Worm (Caenorhabditis elegans) whole organism, late embryonic: ENCODE data around the gene F21C10.11.

Source experiments
- C08G9.2 ChIP-seq: sonication (generic microtip); optimal IDR thresholded peaks from 2 replicates; lab custom pipeline; 2016; ENCODE audit warnings: mild to moderate bottlenecking, missing genetic modification characterization, moderate library complexity, missing compliant biosample characterization
- F13H6.1 ChIP-seq: sonication (generic microtip); optimal IDR thresholded peaks from 2 replicates; lab custom pipeline; 2016; ENCODE audit warnings: missing genetic modification characterization, missing compliant biosample characterization
- K09A11.1 ChIP-seq: sonication (generic microtip); optimal IDR thresholded peaks from 2 replicates; lab custom pipeline; 2017; ENCODE audit warnings: antibody characterized with exemption, mild to moderate bottlenecking, missing genetic modification characterization, missing compliant biosample characterization; ENCODE audit not compliant: insufficient read depth
- Y22D7AL.16 ChIP-seq: sonication (generic microtip); optimal IDR thresholded peaks from 2 replicates; lab custom pipeline; 2016; ENCODE audit warnings: missing genetic modification characterization, missing compliant biosample characterization
- ceh-18 ChIP-seq: sonication (generic microtip); optimal IDR thresholded peaks from 2 replicates; lab custom pipeline; 2016; ENCODE audit warnings: missing genetic modification characterization, missing compliant biosample characterization
- ceh-19 ChIP-seq: fragments of 200-800 bp; sonication (Bioruptor generic); optimal IDR thresholded peaks from 2 replicates; lab custom pipeline; 2018; ENCODE audit warnings: mild to moderate bottlenecking, missing genetic modification characterization, missing compliant biosample characterization
- ceh-2 ChIP-seq: sonication (generic microtip); optimal IDR thresholded peaks from 2 replicates; lab custom pipeline; 2016; ENCODE audit warnings: missing genotype, missing genetic modification characterization, missing compliant biosample characterization
- ceh-22 ChIP-seq: sonication (generic microtip); optimal IDR thresholded peaks from 2 replicates; lab custom pipeline; 2017; ENCODE audit warnings: missing biosample characterization, missing genetic modification characterization
- ceh-34 ChIP-seq: sonication (generic microtip); optimal IDR thresholded peaks from 2 replicates; lab custom pipeline; 2016; ENCODE audit warnings: mild to moderate bottlenecking, missing genetic modification characterization, missing compliant biosample characterization
- ceh-48 ChIP-seq: sonication (generic microtip); optimal IDR thresholded peaks from 2 replicates; lab custom pipeline; 2016; ENCODE audit warnings: missing genetic modification characterization, inconsistent platforms, missing compliant biosample characterization
- dve-1 ChIP-seq: sonication (generic microtip); optimal IDR thresholded peaks from 2 replicates; lab custom pipeline; 2017; ENCODE audit warnings: antibody characterized with exemption, mild to moderate bottlenecking, missing genetic modification characterization, missing compliant biosample characterization
- elt-2 ChIP-seq: sonication (generic microtip); optimal IDR thresholded peaks from 2 replicates; lab custom pipeline; 2016; ENCODE audit warnings: missing genetic modification reagents, missing genetic modification characterization, missing compliant biosample characterization
- eyg-1 ChIP-seq: sonication (generic microtip); optimal IDR thresholded peaks from 2 replicates; lab custom pipeline; 2016; ENCODE audit warnings: missing genotype, missing genetic modification characterization, missing compliant biosample characterization
- fkh-10 ChIP-seq: fragments of 150-350 bp; optimal IDR thresholded peaks from 2 replicates; lab custom pipeline; 2014; ENCODE audit warnings: missing biosample characterization, missing genetic modification reagents, missing genetic modification characterization
- fkh-6 ChIP-seq: sonication (generic microtip); optimal IDR thresholded peaks from 2 replicates; lab custom pipeline; 2016; ENCODE audit warnings: missing genetic modification characterization, missing compliant biosample characterization
- hlh-15 ChIP-seq: sonication (generic microtip); optimal IDR thresholded peaks from 2 replicates; lab custom pipeline; 2016; ENCODE audit warnings: missing genetic modification characterization, missing compliant biosample characterization
- hlh-8 ChIP-seq: sonication (generic microtip); optimal IDR thresholded peaks from 2 replicates; lab custom pipeline; 2016; ENCODE audit warnings: missing genotype, missing genetic modification characterization, missing compliant biosample characterization
- lin-11 ChIP-seq: fragments of 200-800 bp; sonication (Bioruptor generic); optimal IDR thresholded peaks from 2 replicates; lab custom pipeline; 2018; ENCODE audit warnings: mild to moderate bottlenecking, missing genetic modification characterization, missing compliant biosample characterization
- madf-2 ChIP-seq: sonication (generic microtip); optimal IDR thresholded peaks from 2 replicates; lab custom pipeline; 2017; ENCODE audit warnings: missing genetic modification characterization, missing compliant biosample characterization
- nhr-232 ChIP-seq: sonication (generic microtip); optimal IDR thresholded peaks from 2 replicates; lab custom pipeline; 2016; ENCODE audit warnings: missing genetic modification characterization, missing compliant biosample characterization
- npax-4 ChIP-seq: sonication (generic microtip); optimal IDR thresholded peaks from 2 replicates; lab custom pipeline; 2016; ENCODE audit warnings: missing genetic modification characterization, missing compliant biosample characterization
- odd-2 ChIP-seq: sonication (generic microtip); optimal IDR thresholded peaks from 2 replicates; lab custom pipeline; 2017; ENCODE audit warnings: antibody characterized with exemption, mild to moderate bottlenecking, missing genetic modification characterization, missing compliant biosample characterization
- pag-3 ChIP-seq: sonication (generic microtip); optimal IDR thresholded peaks from 2 replicates; lab custom pipeline; 2016; ENCODE audit warnings: missing compliant biosample characterization, missing genetic modification characterization, borderline replicate concordance
- pat-9 ChIP-seq: fragments of 200-800 bp; sonication (Bioruptor generic); optimal IDR thresholded peaks from 2 replicates; lab custom pipeline; 2018; ENCODE audit warnings: mild to moderate bottlenecking, missing genetic modification characterization, moderate library complexity, missing compliant biosample characterization
- pha-2 ChIP-seq: sonication (generic microtip); optimal IDR thresholded peaks from 2 replicates; lab custom pipeline; 2017; ENCODE audit warnings: mild to moderate bottlenecking, missing genetic modification characterization, missing compliant biosample characterization
- ref-2 ChIP-seq: sonication (generic microtip); optimal IDR thresholded peaks from 2 replicates; lab custom pipeline; 2016; ENCODE audit warnings: missing genetic modification characterization, missing compliant biosample characterization
- rnt-1 ChIP-seq: sonication (generic microtip); optimal IDR thresholded peaks from 2 replicates; lab custom pipeline; 2016; ENCODE audit warnings: missing genetic modification characterization, missing compliant biosample characterization
- sox-4 ChIP-seq: sonication (generic microtip); optimal IDR thresholded peaks from 2 replicates; lab custom pipeline; 2017; ENCODE audit warnings: mild to moderate bottlenecking, missing genetic modification characterization, inconsistent platforms, missing compliant biosample characterization
- syd-9 ChIP-seq: sonication (generic microtip); optimal IDR thresholded peaks from 2 replicates; lab custom pipeline; 2016; ENCODE audit warnings: mild to moderate bottlenecking, missing genetic modification characterization, moderate library complexity, missing compliant biosample characterization
- tbx-2 ChIP-seq: sonication (generic microtip); optimal IDR thresholded peaks from 2 replicates; lab custom pipeline; 2016; ENCODE audit warnings: missing genetic modification characterization, missing compliant biosample characterization
- unc-3 ChIP-seq, 2 experiments: fragments of 200-800 bp in 1 of 2; sonication (Bioruptor generic) in 1 of 2; sonication (generic microtip) in 1 of 2; conservative IDR thresholded peaks in 1 of 2; optimal IDR thresholded peaks in 1 of 2; 2 replicates each; pipeline versions ENCODE4 v1.3.6 to Lab custom; 2016 to 2022; ENCODE audit warnings: missing compliant biosample characterization in 2 of 2, missing genetic modification characterization in 2 of 2, missing genetic modification reagents in 1 of 2
- unc-55 ChIP-seq: sonication (generic microtip); optimal IDR thresholded peaks from 2 replicates; lab custom pipeline; 2017; ENCODE audit warnings: missing biosample characterization, missing genetic modification reagents, missing genetic modification characterization
- unc-86 ChIP-seq: sonication (generic microtip); optimal IDR thresholded peaks from 2 replicates; lab custom pipeline; 2016; ENCODE audit warnings: missing genetic modification characterization, missing compliant biosample characterization
- zip-5 ChIP-seq: sonication (generic microtip); optimal IDR thresholded peaks from 2 replicates; lab custom pipeline; 2016; ENCODE audit warnings: missing genetic modification characterization, missing compliant biosample characterization
- ztf-16 ChIP-seq: sonication (generic microtip); optimal IDR thresholded peaks from 2 replicates; lab custom pipeline; 2017; ENCODE audit warnings: missing genetic modification characterization, missing compliant biosample characterization

The F21C10.11 gene

ce11 chrV:9123186-9123585, at the start of gene F21C10.11:
F21C10.11 (plus strand) TSS chrV:9123486.
- TF ChIP-seq K09A11.1 (tag; lab: Kevin White, UChicago) (no peak), odd-2 (no peak), hlh-15 (no peak), unc-86 (tag; lab: Kevin White, UChicago) (no peak), ceh-22 (tag; lab: Kevin White, UChicago) (no peak), ceh-48 (no peak), npax-4 (tag; lab: Kevin White, UChicago) (no peak), elt-2 (tag; lab: Kevin White, UChicago) (no peak), nhr-232 (tag; lab: Kevin White, UChicago) (no peak), pag-3 (tag; lab: Kevin White, UChicago) (no peak), ceh-2 (tag; lab: Kevin White, UChicago) (no peak), dve-1 (tag; lab: Kevin White, UChicago) (no peak), unc-55 (GFP tag; lab: Kevin White, UChicago) (no peak), ceh-34 (no peak), unc-3 (GFP tag; conservative IDR thresholded peaks at IDR 0.05; lab: Robert Waterston, UW) (no peak), unc-3 (tag; optimal IDR thresholded peaks at IDR 0.05; lab: Kevin White, UChicago) (no peak), fkh-6 (tag; lab: Kevin White, UChicago) (no peak), pat-9 (no peak), syd-9 (no peak), tbx-2 (tag; lab: Kevin White, UChicago) (no peak), fkh-10 (GFP tag; lab: Kevin White, UChicago) (no peak)
- TF ChIP-seq, all 69 proteins: peak for 0

DNA sequence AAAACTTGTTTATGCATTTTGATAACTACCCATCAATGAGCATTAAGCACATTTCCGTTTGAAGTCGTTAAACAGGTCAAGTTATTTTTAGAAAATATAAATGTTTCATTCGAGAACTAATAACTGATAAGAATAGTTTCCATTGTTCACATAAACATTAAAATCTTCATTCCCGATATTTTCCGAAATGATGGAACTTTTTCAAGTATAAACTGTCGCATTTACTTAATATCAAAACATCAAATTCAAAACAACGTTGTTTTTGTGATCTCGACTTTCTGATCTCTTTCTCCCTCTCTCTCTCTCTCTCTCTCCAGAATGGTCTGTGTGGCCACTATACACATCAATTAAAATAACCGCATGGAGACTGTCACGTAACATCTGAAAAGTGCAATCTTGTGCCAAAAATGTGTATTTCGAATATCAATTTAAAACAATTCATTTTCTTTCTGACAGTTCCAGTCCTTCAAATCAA, 48.9 kb upstream of the F21C10.11 start:
- TF ChIP-seq lin-11 = no peak
- no peak for TF ChIP-seq ceh-2 (tag; lab: Kevin White, UChicago)
- no peak for TF ChIP-seq F13H6.1 (tag; lab: Kevin White, UChicago)
- no peak for TF ChIP-seq Y22D7AL.16 (tag; lab: Kevin White, UChicago)
- TF ChIP-seq eyg-1 (tag; lab: Kevin White, UChicago) = no peak
- TF ChIP-seq elt-2 (tag; lab: Kevin White, UChicago) = no peak
- no peak for TF ChIP-seq ceh-19
- TF ChIP-seq madf-2 (tag; lab: Kevin White, UChicago) = no peak
- TF ChIP-seq ceh-22 (tag; lab: Kevin White, UChicago) = no peak
- no peak for TF ChIP-seq hlh-8 (tag; lab: Kevin White, UChicago)
- TF ChIP-seq unc-3 (GFP tag; conservative IDR thresholded peaks at IDR 0.05; lab: Robert Waterston, UW) = no peak
- no peak for TF ChIP-seq unc-3 (tag; optimal IDR thresholded peaks at IDR 0.05; lab: Kevin White, UChicago)
- TF ChIP-seq pag-3 (tag; lab: Kevin White, UChicago) = no peak
- no peak for TF ChIP-seq fkh-6 (tag; lab: Kevin White, UChicago)
- no peak for TF ChIP-seq zip-5 (tag; lab: Kevin White, UChicago)
- TF ChIP-seq, all 69 proteins: peak for 0

ce11 chrV:9075827-9076226, 47.5 kb upstream of the F21C10.11 start:
- TF ChIP-seq dve-1 (tag; lab: Kevin White, UChicago) (no peak), sox-4 (tag; lab: Kevin White, UChicago) (no peak), fkh-10 (GFP tag; lab: Kevin White, UChicago) (no peak), odd-2 (no peak), pha-2 (tag; lab: Kevin White, UChicago) (no peak), K09A11.1 (tag; lab: Kevin White, UChicago) (no peak), rnt-1 (tag; lab: Kevin White, UChicago) (no peak), ref-2 (tag; lab: Kevin White, UChicago) (no peak), ztf-16 (tag; lab: Kevin White, UChicago) (no peak), F13H6.1 (tag; lab: Kevin White, UChicago) (no peak), C08G9.2 (tag; lab: Kevin White, UChicago) (no peak), ceh-18 (tag; lab: Kevin White, UChicago) (no peak)
- TF ChIP-seq, all 69 proteins: peak for 0
